Fruit fly (Drosophila melanogaster): ENCODE results near the gene CG7453.

DNA sequence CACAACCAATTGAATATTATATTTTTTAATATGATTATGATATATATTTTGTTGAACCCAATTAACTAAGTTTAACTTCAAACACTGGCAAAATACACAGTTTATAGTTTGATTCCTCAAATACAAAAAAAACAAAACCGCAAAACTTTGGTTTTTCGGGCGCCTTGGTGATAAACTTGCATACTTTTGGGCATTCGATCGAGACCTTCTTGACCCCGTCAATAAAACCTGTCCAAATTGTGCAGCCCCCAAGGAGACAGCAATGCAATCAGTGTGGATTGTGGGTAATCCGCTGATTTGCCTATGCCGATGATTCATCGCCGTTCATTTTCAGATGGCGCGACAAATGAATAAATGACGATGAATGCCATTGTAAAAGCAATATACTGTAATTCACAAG, 22.5 kb upstream of the CG7453 start:
- no peak for TF ChIP-seq CG3847 (GFP tag; IDR thresholded peaks at IDR 0.05)
- no peak for TF ChIP-seq CG31365 (tag; optimal IDR thresholded peaks at IDR 0.05)
- no peak for TF ChIP-seq CG3163 (GFP tag; optimal IDR thresholded peaks at IDR 0.05)
- TF ChIP-seq CG30403 (GFP tag; optimal IDR thresholded peaks at IDR 0.05) = no peak
- TF ChIP-seq otp (GFP tag; IDR thresholded peaks at IDR 0.05) = no peak
- TF ChIP-seq ftz-f1 (GFP tag; optimal IDR thresholded peaks at IDR 0.05) = no peak
- no peak for TF ChIP-seq CG10147 (GFP tag; optimal IDR thresholded peaks at IDR 0.05)
- no peak for TF ChIP-seq br (optimal IDR thresholded peaks at IDR 0.05)
- TF ChIP-seq CTCF (GFP tag; optimal IDR thresholded peaks at IDR 0.05) = no peak
- no peak for TF ChIP-seq cg (GFP tag; optimal IDR thresholded peaks at IDR 0.05)
- no peak for TF ChIP-seq YL-1 (GFP tag; optimal IDR thresholded peaks at IDR 0.05)
- TF ChIP-seq ranshi (GFP tag; IDR thresholded peaks at IDR 0.05) = no peak
